Fruit fly (Drosophila melanogaster): ENCODE data around the gene CG42870.

CG42870 gene

dm6 chr3R:21698895-21699300 lies 38.3 kb downstream of the CG42870 start:
- no peak for TF ChIP-seq CG17801 (GFP tag; optimal IDR thresholded peaks at IDR 0.05; ENCODE audit: partially characterized antibody)

- TF ChIP-seq CG17801 (GFP tag; optimal IDR thresholded peaks at IDR 0.05; ENCODE audit: partially characterized antibody) = no peak
These were observed 44.0 kb downstream of the CG42870 start for dm6 chr3R:21693110-21693672.

- TF ChIP-seq CG17801 (GFP tag; optimal IDR thresholded peaks at IDR 0.05; ENCODE audit: partially characterized antibody) = no peak
These were observed 46.0 kb downstream of the CG42870 start for dm6 chr3R:21691114-21691513.

- no peak for TF ChIP-seq CG17801 (GFP tag; optimal IDR thresholded peaks at IDR 0.05; ENCODE audit: partially characterized antibody)
These were observed 48.6 kb downstream of the CG42870 start for dm6 chr3R:21688596-21688995.

DNA sequence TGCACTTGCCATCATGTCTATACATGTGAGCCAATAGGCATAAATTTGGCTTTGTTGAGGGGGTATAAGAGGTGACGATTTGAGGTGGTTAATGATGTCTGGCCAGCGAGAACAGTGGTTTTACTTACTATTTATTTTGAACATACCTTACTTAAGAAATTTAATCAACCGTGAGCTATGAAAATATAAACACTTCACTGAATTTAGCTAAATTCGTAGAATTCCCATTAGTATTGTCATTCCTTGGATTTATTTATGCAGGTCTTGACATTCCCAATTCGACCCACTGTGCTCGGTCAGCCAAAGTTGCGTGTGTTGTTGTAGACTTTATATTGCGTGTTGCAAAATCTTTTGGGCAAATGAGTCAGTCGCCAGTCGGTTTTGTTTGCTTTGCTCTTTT lies 49.3 kb downstream of the CG42870 start:
- TF ChIP-seq CG17801 (GFP tag; optimal IDR thresholded peaks at IDR 0.05; ENCODE audit: partially characterized antibody) = no peak

All from ovary, adult (tissue).